Worm (Caenorhabditis elegans) whole organism, late embryonic: ENCODE data around the gene cat-1.

Experiments
- dmd-4 ChIP-seq: sonication (generic microtip); optimal IDR thresholded peaks from 2 replicates; lab custom pipeline; 2016; ENCODE audit warnings: borderline replicate concordance, missing genetic modification characterization, missing compliant biosample characterization
- nhr-11 ChIP-seq: fragments of 150-350 bp; optimal IDR thresholded peaks from 2 replicates; lab custom pipeline; 2014; ENCODE audit warnings: missing biosample characterization, missing genetic modification characterization
- tbx-2 ChIP-seq: sonication (generic microtip); optimal IDR thresholded peaks from 2 replicates; lab custom pipeline; 2016; ENCODE audit warnings: missing genetic modification characterization, missing compliant biosample characterization

DNA sequence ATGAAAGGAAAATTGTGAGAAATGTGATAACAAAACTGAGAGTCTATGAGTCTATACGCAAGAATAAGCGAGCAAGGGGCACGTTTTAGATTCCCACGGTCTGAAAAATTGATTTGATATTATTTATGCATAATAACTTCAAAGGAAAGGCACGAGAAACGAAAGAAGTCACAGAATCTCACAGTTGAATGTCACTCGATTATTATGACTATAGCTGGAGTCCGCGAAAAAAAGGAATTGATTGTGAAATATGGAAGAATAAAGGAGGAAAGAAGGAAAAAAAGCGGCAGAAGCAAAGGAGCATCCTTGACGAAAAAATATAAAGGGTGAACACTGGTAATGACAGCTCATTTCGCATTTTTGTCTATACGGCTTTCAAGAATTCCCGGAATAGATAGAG is at the start of gene cat-1:
- TF ChIP-seq nhr-11 (tag; lab: Kevin White, UChicago): no peak
- no peak for TF ChIP-seq dmd-4 (tag; lab: Kevin White, UChicago)
- TF ChIP-seq tbx-2: no peak
